Fruit fly (Drosophila melanogaster) whole organism, embryonic: ENCODE data around the gene CG33654.

Experiments used
- Antp ChIP-seq: fragments of 200-800 bp; sonication (Bioruptor generic); optimal IDR thresholded peaks from 3 replicates; lab custom pipeline; 2016; ENCODE audit warnings: missing biosample characterization, missing genetic modification characterization
- Bteb2 ChIP-seq: fragments of 200-800 bp; sonication (Bioruptor generic); optimal IDR thresholded peaks from 2 replicates; lab custom pipeline; 2016; ENCODE audit warnings: missing biosample characterization, missing genetic modification characterization
- CG11560 ChIP-seq: fragments of 200-800 bp; sonication (Bioruptor generic); IDR thresholded peaks from 3 replicates; pipeline ENCODE4 v1.3.6; 2022; ENCODE audit warnings: missing biosample characterization, missing genetic modification characterization
- CG11696 ChIP-seq: fragments of 200-800 bp; sonication (Bioruptor generic); IDR thresholded peaks from 2 replicates; pipeline ENCODE4 v1.3.6; 2022; ENCODE audit warnings: missing biosample characterization, missing genetic modification characterization
- CG12769 ChIP-seq: fragments of 200-800 bp; sonication (Bioruptor generic); optimal IDR thresholded peaks from 2 replicates; lab custom pipeline; 2019; ENCODE audit warnings: missing biosample characterization, mild to moderate bottlenecking, missing genetic modification characterization, moderate library complexity
- CG13424 ChIP-seq: fragments of 200-800 bp; sonication (Bioruptor generic); optimal IDR thresholded peaks from 2 replicates; lab custom pipeline; 2019; ENCODE audit warnings: missing biosample characterization, mild to moderate bottlenecking, missing genetic modification characterization, moderate library complexity
- CG14710 ChIP-seq: fragments of 200-800 bp; sonication (Bioruptor generic); optimal IDR thresholded peaks from 3 replicates; lab custom pipeline; 2019; ENCODE audit warnings: missing biosample characterization, mild to moderate bottlenecking, missing genetic modification characterization, moderate library complexity
- CG15269 ChIP-seq: fragments of 200-800 bp; sonication (Bioruptor generic); optimal IDR thresholded peaks from 2 replicates; lab custom pipeline; 2018; ENCODE audit warnings: missing biosample characterization, mild to moderate bottlenecking, missing genetic modification characterization, moderate library complexity
- CG15479 ChIP-seq: fragments of 200-800 bp; sonication (Bioruptor generic); optimal IDR thresholded peaks from 3 replicates; lab custom pipeline; 2019; ENCODE audit warnings: missing biosample characterization, mild to moderate bottlenecking, missing genetic modification characterization, moderate library complexity
- CG15696 ChIP-seq: fragments of 200-800 bp; sonication (Bioruptor generic); optimal IDR thresholded peaks from 2 replicates; lab custom pipeline; 2019; ENCODE audit warnings: missing biosample characterization, mild to moderate bottlenecking, missing genetic modification characterization, moderate library complexity
- CG16813 ChIP-seq: fragments of 200-800 bp; sonication (Bioruptor generic); IDR thresholded peaks from 3 replicates; pipeline ENCODE4 v1.3.6; 2022; ENCODE audit warnings: missing biosample characterization, missing genetic modification characterization; ENCODE audit not compliant: partially characterized antibody
- CG16815 ChIP-seq: fragments of 200-800 bp; sonication (Bioruptor generic); optimal IDR thresholded peaks from 3 replicates; lab custom pipeline; 2017; ENCODE audit warnings: missing biosample characterization, mild to moderate bottlenecking, missing genetic modification characterization
- CG16863 ChIP-seq: fragments of 200-800 bp; sonication (Bioruptor generic); optimal IDR thresholded peaks from 3 replicates; lab custom pipeline; 2016; ENCODE audit warnings: missing biosample characterization, missing genetic modification characterization
- CG17612 ChIP-seq: fragments of 200-800 bp; sonication (Bioruptor generic); IDR thresholded peaks from 2 replicates; pipeline ENCODE4 v1.3.6; 2022; ENCODE audit warnings: missing biosample characterization, missing genetic modification characterization
- CG18476 ChIP-seq: fragments of 200-800 bp; sonication (Bioruptor generic); optimal IDR thresholded peaks from 2 replicates; lab custom pipeline; 2016; ENCODE audit warnings: missing biosample characterization, mild to moderate bottlenecking, missing genetic modification characterization
- CG2116 ChIP-seq: fragments of 200-800 bp; sonication (Bioruptor generic); optimal IDR thresholded peaks from 3 replicates; lab custom pipeline; 2018; ENCODE audit warnings: missing biosample characterization, mild to moderate bottlenecking, missing genetic modification characterization
- CG2202 ChIP-seq: fragments of 200-800 bp; sonication (Bioruptor generic); optimal IDR thresholded peaks from 2 replicates; lab custom pipeline; 2018; ENCODE audit warnings: missing biosample characterization, mild to moderate bottlenecking, missing genetic modification characterization
- CG4854 ChIP-seq: fragments of 200-800 bp; sonication (Bioruptor generic); optimal IDR thresholded peaks from 2 replicates; lab custom pipeline; 2016; ENCODE audit warnings: missing biosample characterization, missing genetic modification characterization, inconsistent platforms
- CG5953 ChIP-seq: fragments of 200-800 bp; sonication (Bioruptor generic); IDR thresholded peaks from 2 replicates; pipeline ENCODE4 v1.3.6; 2022; ENCODE audit warnings: missing biosample characterization, missing genetic modification characterization
- CG6175 ChIP-seq: fragments of 200-800 bp; sonication (Bioruptor generic); IDR thresholded peaks from 3 replicates; pipeline ENCODE4 v1.3.6; 2022; ENCODE audit warnings: missing biosample characterization, missing genetic modification characterization
- CG6683 ChIP-seq: fragments of 200-800 bp; sonication (Bioruptor generic); optimal IDR thresholded peaks from 2 replicates; lab custom pipeline; 2017; ENCODE audit warnings: missing biosample characterization, mild to moderate bottlenecking, missing genetic modification characterization, missing genetic modification reagents
- CG6689 ChIP-seq: fragments of 200-800 bp; sonication (Bioruptor generic); IDR thresholded peaks from 2 replicates; pipeline ENCODE4 v1.3.6; 2022; ENCODE audit warnings: missing biosample characterization, missing genetic modification characterization
- CG6791 ChIP-seq: fragments of 200-800 bp; sonication (Bioruptor generic); IDR thresholded peaks from 3 replicates; pipeline ENCODE4 v1.3.6; 2022; ENCODE audit warnings: missing biosample characterization, missing genetic modification characterization; ENCODE audit not compliant: partially characterized antibody
- CG8281 ChIP-seq: fragments of 200-800 bp; sonication (Bioruptor generic); optimal IDR thresholded peaks from 2 replicates; lab custom pipeline; 2018; ENCODE audit warnings: missing biosample characterization, mild to moderate bottlenecking, missing genetic modification characterization, moderate library complexity
- Elba2 ChIP-seq: fragments of 200-800 bp; sonication (Bioruptor generic); optimal IDR thresholded peaks from 3 replicates; lab custom pipeline; 2016; ENCODE audit warnings: missing biosample characterization, missing genetic modification characterization
- Gug ChIP-seq: fragments of 200-800 bp; sonication (Bioruptor generic); IDR thresholded peaks from 4 replicates; pipeline ENCODE4 v1.3.6; 2022; ENCODE audit warnings: missing biosample characterization, missing genetic modification characterization
- Hr3 ChIP-seq: fragments of 200-800 bp; sonication (Bioruptor generic); optimal IDR thresholded peaks from 3 replicates; lab custom pipeline; 2016; ENCODE audit warnings: missing biosample characterization, missing genetic modification characterization
- Lim3 ChIP-seq: fragments of 200-800 bp; sonication (Bioruptor generic); IDR thresholded peaks from 2 replicates; pipeline ENCODE4 v1.3.6; 2022; ENCODE audit warnings: missing biosample characterization, missing genetic modification characterization
- Pdp1 ChIP-seq, 2 experiments: fragments of 200-800 bp; sonication (Bioruptor generic); optimal IDR thresholded peaks; 3 replicates each; lab custom pipeline; 2016; ENCODE audit warnings: missing biosample characterization in 2 of 2, missing genetic modification characterization in 2 of 2, mild to moderate bottlenecking in 1 of 2, moderate library complexity in 1 of 2
- Sin3A ChIP-seq: fragments of >200 bp; optimal IDR thresholded peaks from 2 replicates; lab custom pipeline; 2018
- Stat92E ChIP-seq, 3 experiments: fragments of >200 bp in 2 of 3; fragments of 200-800 bp in 1 of 3; sonication (Bioruptor generic) in 1 of 3; optimal IDR thresholded peaks; 2 replicates each; lab custom pipeline; 2017 to 2019; ENCODE audit warnings: missing biosample characterization in 3 of 3, missing genetic modification characterization in 3 of 3, mild to moderate bottlenecking in 1 of 3, moderate library complexity in 1 of 3
- br ChIP-seq: fragments of >200 bp; optimal IDR thresholded peaks from 2 replicates; lab custom pipeline; 2017
- crol ChIP-seq: fragments of 200-800 bp; sonication (Bioruptor generic); IDR thresholded peaks from 2 replicates; pipeline ENCODE4 v1.3.6; 2022; ENCODE audit warnings: missing biosample characterization, missing genetic modification characterization
- da ChIP-seq: fragments of 200-800 bp; sonication (Bioruptor generic); optimal IDR thresholded peaks from 2 replicates; lab custom pipeline; 2016; ENCODE audit warnings: missing biosample characterization, missing genetic modification characterization
- dati ChIP-seq: fragments of 200-800 bp; sonication (Bioruptor generic); IDR thresholded peaks from 2 replicates; pipeline ENCODE4 v1.3.6; 2022; ENCODE audit warnings: missing biosample characterization, missing genetic modification characterization
- disco-r ChIP-seq: fragments of 200-800 bp; sonication (Bioruptor generic); optimal IDR thresholded peaks from 2 replicates; lab custom pipeline; 2016; ENCODE audit warnings: missing biosample characterization, missing genetic modification characterization
- ems ChIP-seq: fragments of 200-800 bp; sonication (Bioruptor generic); optimal IDR thresholded peaks from 3 replicates; lab custom pipeline; 2016; ENCODE audit warnings: missing biosample characterization, missing genetic modification characterization
- eyg ChIP-seq: fragments of 200-800 bp; sonication (Bioruptor generic); optimal IDR thresholded peaks from 3 replicates; lab custom pipeline; 2016; ENCODE audit warnings: missing biosample characterization, missing genetic modification characterization
- gcm ChIP-seq: fragments of 200-800 bp; sonication (Bioruptor generic); optimal IDR thresholded peaks from 2 replicates; lab custom pipeline; 2019; ENCODE audit warnings: missing biosample characterization, mild to moderate bottlenecking, missing genetic modification characterization, moderate library complexity
- grn ChIP-seq: fragments of 200-800 bp; sonication (Bioruptor generic); optimal IDR thresholded peaks from 3 replicates; lab custom pipeline; 2017; ENCODE audit warnings: missing biosample characterization, missing genetic modification characterization
- mam ChIP-seq: fragments of 200-800 bp; sonication (Bioruptor generic); optimal IDR thresholded peaks from 3 replicates; lab custom pipeline; 2016; ENCODE audit warnings: missing biosample characterization, missing genetic modification characterization
- onecut ChIP-seq: fragments of 200-800 bp; sonication (Bioruptor generic); IDR thresholded peaks from 2 replicates; pipeline ENCODE4 v1.3.6; 2022; ENCODE audit warnings: missing biosample characterization, missing genetic modification characterization
- pum ChIP-seq: fragments of 200-800 bp; sonication (Bioruptor generic); optimal IDR thresholded peaks from 2 replicates; lab custom pipeline; 2016; ENCODE audit warnings: missing biosample characterization, missing genetic modification characterization
- row ChIP-seq: fragments of 200-800 bp; sonication (Bioruptor generic); IDR thresholded peaks from 3 replicates; pipeline ENCODE4 v1.3.6; 2022; ENCODE audit warnings: missing biosample characterization, missing genetic modification characterization
- seq ChIP-seq: fragments of 200-800 bp; sonication (Bioruptor generic); IDR thresholded peaks from 2 replicates; pipeline ENCODE4 v1.3.6; 2022; ENCODE audit warnings: missing biosample characterization, missing genetic modification characterization
- tin ChIP-seq: fragments of 200-800 bp; sonication (Bioruptor generic); optimal IDR thresholded peaks from 3 replicates; lab custom pipeline; 2016; ENCODE audit warnings: missing biosample characterization, missing genetic modification characterization
- toy ChIP-seq: fragments of 200-800 bp; sonication (Bioruptor generic); IDR thresholded peaks from 2 replicates; pipeline ENCODE4 v1.3.6; 2022; ENCODE audit warnings: missing biosample characterization, missing genetic modification characterization
- twi ChIP-seq: fragments of 200-800 bp; optimal IDR thresholded peaks from 2 replicates; lab custom pipeline; 2019; ENCODE audit warnings: missing biosample characterization, mild to moderate bottlenecking, missing genetic modification characterization, moderate library complexity
- usp ChIP-seq: fragments of >200 bp; optimal IDR thresholded peaks from 2 replicates; lab custom pipeline; 2017; ENCODE audit warnings: missing biosample characterization, missing genetic modification characterization
- vnd ChIP-seq: fragments of 200-800 bp; sonication (Bioruptor generic); IDR thresholded peaks from 3 replicates; pipeline ENCODE4 v1.3.6; 2022; ENCODE audit warnings: missing biosample characterization, missing genetic modification characterization; ENCODE audit not compliant: partially characterized antibody
- yki ChIP-seq: fragments of >200 bp; optimal IDR thresholded peaks from 3 replicates; lab custom pipeline; 2018
- zen ChIP-seq: fragments of 200-800 bp; sonication (Bioruptor generic); optimal IDR thresholded peaks from 3 replicates; lab custom pipeline; 2018; ENCODE audit warnings: missing biosample characterization, mild to moderate bottlenecking, missing genetic modification characterization, moderate library complexity

CG33654 gene

DNA sequence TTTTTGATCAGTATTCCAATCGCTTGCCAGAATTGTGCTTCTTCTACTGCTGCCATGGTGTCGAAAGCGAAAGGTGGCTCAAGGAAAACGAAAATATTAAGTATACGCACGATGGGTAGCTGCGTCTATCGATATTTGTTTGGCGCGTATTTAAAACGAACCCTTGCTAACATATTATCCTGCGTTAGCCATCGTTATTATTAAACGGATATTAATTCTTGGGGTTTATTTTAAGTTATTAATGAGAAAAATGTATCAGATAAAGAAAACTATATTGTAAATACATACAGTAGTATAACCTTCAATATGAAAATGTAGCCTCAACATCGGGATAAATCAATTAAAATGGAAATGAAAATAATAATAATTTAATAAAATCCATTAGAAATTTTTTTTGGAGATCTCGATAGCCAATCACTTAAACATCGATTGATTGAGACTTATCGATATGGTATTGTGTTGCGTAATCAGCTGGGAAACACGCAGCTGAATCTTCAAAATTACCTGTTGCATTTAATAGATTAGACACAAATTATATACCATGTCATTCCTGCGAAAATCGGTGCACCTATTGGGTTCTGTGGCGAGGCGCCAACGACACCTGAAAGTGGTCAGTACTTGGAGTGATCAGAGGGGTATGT lies 27.6 kb downstream of the CG33654 start, which contains the start of the genes CG9386 and BckdhA (continued):
- TF ChIP-seq dati (GFP tag; lab: Robert Waterston, UW), result no peak
- TF ChIP-seq CG11696 (GFP tag; lab: Robert Waterston, UW), result no peak
- no peak for TF ChIP-seq usp (GFP tag; lab: Kevin White, UChicago)
- TF ChIP-seq pum (GFP tag; lab: Kevin White, UChicago), result peak; percentile 34
- TF ChIP-seq CG2202 (tag; lab: Kevin White, UChicago), result no peak
- no peak for TF ChIP-seq CG17612 (GFP tag; lab: Robert Waterston, UW)
- peak; percentile 51 for TF ChIP-seq Antp (GFP tag; lab: Kevin White, UChicago)
- peak; percentile 38 for TF ChIP-seq CG15696 (tag; lab: Kevin White, UChicago)
- TF ChIP-seq CG13424 (tag; lab: Kevin White, UChicago), result peak; percentile 58
- TF ChIP-seq Stat92E (GFP tag; optimal IDR thresholded peaks at IDR 0.05; lab: Kevin White, UChicago), result no peak
- no peak for TF ChIP-seq CG12769 (tag; lab: Kevin White, UChicago)
- no peak for TF ChIP-seq Lim3 (GFP tag; lab: Robert Waterston, UW)
- TF ChIP-seq CG2116 (GFP tag; lab: Kevin White, UChicago), result peak; percentile 81
- TF ChIP-seq CG5953 (GFP tag; lab: Robert Waterston, UW), result no peak
- TF ChIP-seq row (GFP tag; lab: Robert Waterston, UW), result peak; percentile 80
- no peak for TF ChIP-seq twi
- no peak for TF ChIP-seq seq (GFP tag; lab: Robert Waterston, UW)
- TF ChIP-seq Bteb2 (GFP tag; lab: Kevin White, UChicago), result peak; percentile 35
- TF ChIP-seq zen, result peak; percentile 5
- no peak for TF ChIP-seq CG6683
- TF ChIP-seq onecut, result peak; percentile 31; the same call in 1 of the 2 replicates
- no peak for TF ChIP-seq disco-r (GFP tag; lab: Kevin White, UChicago)
- TF ChIP-seq gcm, result no peak
- TF ChIP-seq Pdp1 (GFP tag; optimal IDR thresholded peaks at IDR 0.05; lab: Kevin White, UChicago), result peak; percentile 54 to 99
- peak; percentile 24 for TF ChIP-seq Sin3A
- TF ChIP-seq tin, result peak; percentile 57
- TF ChIP-seq Elba2 (GFP tag; lab: Kevin White, UChicago), result no peak
- TF ChIP-seq toy, result no peak
- TF ChIP-seq CG6689 (GFP tag; lab: Robert Waterston, UW), result peak; percentile 95
- peak; percentile 64 for TF ChIP-seq vnd (GFP tag; lab: Robert Waterston, UW)
- TF ChIP-seq CG16813 (GFP tag; lab: Robert Waterston, UW), result peak; percentile 70
- TF ChIP-seq eyg (GFP tag; lab: Kevin White, UChicago), result no peak
- TF ChIP-seq grn, result peak; percentile 57
- peak; percentile 61; the same call in 2 of the 4 replicates for TF ChIP-seq Gug
- TF ChIP-seq CG16863 (GFP tag; lab: Kevin White, UChicago), result peak; percentile 5
- TF ChIP-seq CG16815 (GFP tag; lab: Kevin White, UChicago), result no peak
- TF ChIP-seq Hr3 (GFP tag; lab: Kevin White, UChicago), result peak; percentile 52
- no peak for TF ChIP-seq yki (lab: Kevin White, UChicago)
- TF ChIP-seq CG15269 (tag; lab: Kevin White, UChicago), result no peak
- peak; percentile 66 for TF ChIP-seq CG14710 (tag; lab: Kevin White, UChicago)
- TF ChIP-seq CG11560, result no peak
- TF ChIP-seq mam (GFP tag; lab: Kevin White, UChicago), result peak; percentile 75
- peak; percentile 53 for TF ChIP-seq ems (GFP tag; lab: Kevin White, UChicago)
- no peak for TF ChIP-seq CG6175 (GFP tag; lab: Robert Waterston, UW)
- no peak for TF ChIP-seq CG4854 (GFP tag; lab: Kevin White, UChicago)
- TF ChIP-seq CG18476, result peak; percentile 34
- TF ChIP-seq CG15479 (GFP tag; lab: Kevin White, UChicago), result no peak
- TF ChIP-seq CG6791 (GFP tag; lab: Robert Waterston, UW), result peak; percentile 12; the same call in 1 of the 3 replicates
- TF ChIP-seq crol (GFP tag; lab: Robert Waterston, UW), result no peak
- TF ChIP-seq CG8281 (tag; lab: Kevin White, UChicago), result no peak
- TF ChIP-seq da (GFP tag; lab: Kevin White, UChicago), result no peak
- TF ChIP-seq br (lab: Kevin White, UChicago), result no peak
